Worm (Caenorhabditis elegans): ENCODE results near the gene del-1.
A peak's percentile ranks its signal among the peaks of the same experiment; 100 is the strongest.

del-1 gene

ce11 chrX:14311583-14311982, 43.7 kb downstream of the del-1 start, which contains the start of gene mgrn-1:
Gene mgrn-1, minus strand, starts transcription at chrX:14311683.
- TF ChIP-seq die-1 (tag; optimal IDR thresholded peaks at IDR 0.05) = no peak
- no peak for TF ChIP-seq hrde-1 (tag; optimal IDR thresholded peaks at IDR 0.05; ENCODE audit: borderline replicate concordance)
- no peak for TF ChIP-seq B0035.1 (tag; optimal IDR thresholded peaks at IDR 0.05)
- no peak for TF ChIP-seq sptf-2 (GFP tag; optimal IDR thresholded peaks at IDR 0.05)
- TF ChIP-seq madf-3 (GFP tag; IDR thresholded peaks at IDR 0.05) = no peak
- no peak for TF ChIP-seq ZK185.1 (tag; optimal IDR thresholded peaks at IDR 0.05; ENCODE audit: poor library complexity, severe bottlenecking)
- no peak for TF ChIP-seq K11D2.4 (GFP tag; IDR thresholded peaks at IDR 0.05)
- TF ChIP-seq aptf-2 (GFP tag; conservative IDR thresholded peaks at IDR 0.05) = no peak
- TF ChIP-seq ceh-58 (GFP tag; IDR thresholded peaks at IDR 0.05) = no peak
- no peak for TF ChIP-seq lsl-1 (GFP tag; optimal IDR thresholded peaks at IDR 0.05)
- TF ChIP-seq unc-62 (GFP tag; optimal IDR thresholded peaks at IDR 0.05) = no peak
- no peak for TF ChIP-seq let-607 (tag; optimal IDR thresholded peaks at IDR 0.05)
- TF ChIP-seq repo-1 (tag; optimal IDR thresholded peaks at IDR 0.05) = no peak

ce11 chrX:14312416-14312815, 44.5 kb downstream of the del-1 start:
- TF ChIP-seq ztf-28 (GFP tag; IDR thresholded peaks at IDR 0.05) = no peak
- TF ChIP-seq hmg-20 (GFP tag; IDR thresholded peaks at IDR 0.05) = no peak
- peak; percentile 7 for TF ChIP-seq snpc-4 (GFP tag; optimal IDR thresholded peaks at IDR 0.05)
- TF ChIP-seq snpc-4 (tag; optimal IDR thresholded peaks at IDR 0.05) = peak in 2 of 4 experiments; percentile 11 to 36
- TF ChIP-seq ztf-25 (GFP tag; IDR thresholded peaks at IDR 0.05) = no peak
- no peak for TF ChIP-seq lir-1 (GFP tag; conservative IDR thresholded peaks at IDR 0.05)
- 0 out of 2 replicates have a peak, but pooled peaks have one; percentile 30 for TF ChIP-seq K11D2.4 (GFP tag; IDR thresholded peaks at IDR 0.05)
- peak; percentile 70 for TF ChIP-seq nhr-80 (tag; optimal IDR thresholded peaks at IDR 0.05)
- peak; percentile 66 for TF ChIP-seq attf-5 (GFP tag; optimal IDR thresholded peaks at IDR 0.05)
- TF ChIP-seq madf-10 (tag; optimal IDR thresholded peaks at IDR 0.05) = peak; percentile 46
- TF ChIP-seq ceh-27 (GFP tag; optimal IDR thresholded peaks at IDR 0.05) = peak; percentile 83
- no peak for TF ChIP-seq lsy-27 (tag; optimal IDR thresholded peaks at IDR 0.05; ENCODE audit: borderline replicate concordance, insufficient read depth)
- peak in 1 of 2 experiments; percentile 13 for TF ChIP-seq let-607 (tag; optimal IDR thresholded peaks at IDR 0.05)
- peak; percentile 55 for TF ChIP-seq F23B12.7 (tag; optimal IDR thresholded peaks at IDR 0.05; ENCODE audit: insufficient read depth)
- no peak; the same call in 1 of the 2 replicates for TF ChIP-seq dox-1 (GFP tag; IDR thresholded peaks at IDR 0.05)
- no peak for TF ChIP-seq egrh-3 (GFP tag; IDR thresholded peaks at IDR 0.05)
- TF ChIP-seq lin-40 (tag; optimal IDR thresholded peaks at IDR 0.05) = peak; percentile 81
- peak; percentile 9 for TF ChIP-seq snpc-3.4 (tag; optimal IDR thresholded peaks at IDR 0.05)
- TF ChIP-seq ZK185.1 (tag; optimal IDR thresholded peaks at IDR 0.05; ENCODE audit: poor library complexity, severe bottlenecking) = peak; percentile 54
- peak; percentile 40 for TF ChIP-seq gei-17 (GFP tag; optimal IDR thresholded peaks at IDR 0.05)
- no peak for TF ChIP-seq T07F8.4 (tag; optimal IDR thresholded peaks at IDR 0.05)
- TF ChIP-seq hmg-1.2 (GFP tag; IDR thresholded peaks at IDR 0.05) = peak; percentile 72

ce11 chrX:14313627-14314026, 45.7 kb downstream of the del-1 start, which contains the start of gene prx-1:
Gene prx-1, plus strand, starts transcription at chrX:14313927.
- no peak for TF ChIP-seq F55B11.4 (tag; optimal IDR thresholded peaks at IDR 0.05; ENCODE audit: borderline replicate concordance, insufficient read depth)
- TF ChIP-seq nhr-80 (tag; optimal IDR thresholded peaks at IDR 0.05) = peak; percentile 27

- TF ChIP-seq madf-8 (GFP tag; conservative IDR thresholded peaks at IDR 0.05) = no peak
- no peak for TF ChIP-seq hrde-1 (tag; optimal IDR thresholded peaks at IDR 0.05; ENCODE audit: borderline replicate concordance)
- TF ChIP-seq him-1 (tag; optimal IDR thresholded peaks at IDR 0.05) = no peak
- no peak for TF ChIP-seq mxl-1 (tag; optimal IDR thresholded peaks at IDR 0.05)
- no peak for TF ChIP-seq hsf-1 (GFP tag; IDR thresholded peaks at IDR 0.05)
- TF ChIP-seq F52B5.7 (tag; optimal IDR thresholded peaks at IDR 0.05) = no peak
- TF ChIP-seq chd-7 (tag; optimal IDR thresholded peaks at IDR 0.05) = no peak
- TF ChIP-seq F55B11.4 (tag; optimal IDR thresholded peaks at IDR 0.05; ENCODE audit: borderline replicate concordance, insufficient read depth) = no peak
- TF ChIP-seq snpc-4 (GFP tag; optimal IDR thresholded peaks at IDR 0.05) = no peak
- no peak for TF ChIP-seq snpc-4 (tag; optimal IDR thresholded peaks at IDR 0.05)
Measured at ce11 chrX:14316132-14316531, 48.3 kb downstream of the del-1 start.

Measured in whole organism, young adult.